Fruit fly (Drosophila melanogaster): ENCODE results near the gene Targ1.

Gene Targ1

dm6 chr3L:21251381-21251780 is 48.7 kb upstream of the Targ1 start (continued):
- TF ChIP-seq Met (GFP tag; optimal IDR thresholded peaks at IDR 0.05) (peak; percentile 50), Hr38 (GFP tag; optimal IDR thresholded peaks at IDR 0.05) (no peak), net (GFP tag; optimal IDR thresholded peaks at IDR 0.05) (peak; percentile 71), Eip75B (GFP tag; optimal IDR thresholded peaks at IDR 0.05) (peak; percentile 72), CG15336 (GFP tag; IDR thresholded peaks at IDR 0.05) (peak; percentile 69), CG6854 (GFP tag; optimal IDR thresholded peaks at IDR 0.05) (no peak), Sox102F (GFP tag; optimal IDR thresholded peaks at IDR 0.05) (peak; percentile 29), spab (GFP tag; optimal IDR thresholded peaks at IDR 0.05) (peak; percentile 64), Ets21C (GFP tag; optimal IDR thresholded peaks at IDR 0.05) (peak; percentile 9), Gug (GFP tag; IDR thresholded peaks at IDR 0.05) (peak; percentile 54), CG7368 (GFP tag; optimal IDR thresholded peaks at IDR 0.05) (peak; percentile 59), Eip93F (GFP tag; optimal IDR thresholded peaks at IDR 0.05) (no peak), achi (GFP tag; optimal IDR thresholded peaks at IDR 0.05) (peak; percentile 49), fd85E (GFP tag; optimal IDR thresholded peaks at IDR 0.05) (no peak), CG3919 (GFP tag; optimal IDR thresholded peaks at IDR 0.05) (peak; percentile 72), CG11762 (GFP tag; optimal IDR thresholded peaks at IDR 0.05; ENCODE audit: insufficient read depth) (peak; percentile 56), CG1621 (tag; optimal IDR thresholded peaks at IDR 0.05) (peak; percentile 83), Ets96B (tag; optimal IDR thresholded peaks at IDR 0.05) (peak; percentile 71)

- no peak for TF ChIP-seq Gug (GFP tag; IDR thresholded peaks at IDR 0.05)
- TF ChIP-seq topi (GFP tag; optimal IDR thresholded peaks at IDR 0.05) = no peak
- TF ChIP-seq eg (GFP tag; IDR thresholded peaks at IDR 0.05) = no peak
- TF ChIP-seq dsx (GFP tag; optimal IDR thresholded peaks at IDR 0.05; ENCODE audit: poor library complexity, severe bottlenecking) = no peak
- no peak for TF ChIP-seq CG9139 (GFP tag; optimal IDR thresholded peaks at IDR 0.05)
- no peak for TF ChIP-seq ss (GFP tag; optimal IDR thresholded peaks at IDR 0.05)
- no peak for TF ChIP-seq lz (GFP tag; optimal IDR thresholded peaks at IDR 0.05)
- no peak for TF ChIP-seq Hr39 (GFP tag; optimal IDR thresholded peaks at IDR 0.05)
- no peak for TF ChIP-seq CG3919 (GFP tag; optimal IDR thresholded peaks at IDR 0.05)
- TF ChIP-seq Ets21C (GFP tag; optimal IDR thresholded peaks at IDR 0.05) = no peak
- no peak for TF ChIP-seq fd59A (GFP tag; optimal IDR thresholded peaks at IDR 0.05)
- no peak for TF ChIP-seq CG6854 (GFP tag; optimal IDR thresholded peaks at IDR 0.05)
- no peak for TF ChIP-seq Sox15 (GFP tag; optimal IDR thresholded peaks at IDR 0.05)
- TF ChIP-seq Eip93F (GFP tag; optimal IDR thresholded peaks at IDR 0.05) = no peak
- TF ChIP-seq acj6 (GFP tag; optimal IDR thresholded peaks at IDR 0.05) = no peak
- TF ChIP-seq CG4318 (GFP tag; optimal IDR thresholded peaks at IDR 0.05) = no peak
- peak; percentile 16 for TF ChIP-seq CG10631 (GFP tag; optimal IDR thresholded peaks at IDR 0.05)
- TF ChIP-seq net (GFP tag; optimal IDR thresholded peaks at IDR 0.05) = no peak
- no peak for TF ChIP-seq Sox14 (GFP tag; optimal IDR thresholded peaks at IDR 0.05)
- peak; percentile 55 for TF ChIP-seq CG3032 (tag; optimal IDR thresholded peaks at IDR 0.05)
- no peak for TF ChIP-seq Blimp-1 (GFP tag; optimal IDR thresholded peaks at IDR 0.05)
- no peak for TF ChIP-seq CG10669 (GFP tag; optimal IDR thresholded peaks at IDR 0.05)
- TF ChIP-seq CG32006 (GFP tag; optimal IDR thresholded peaks at IDR 0.05) = peak; percentile 45
- TF ChIP-seq CG11294 (GFP tag; IDR thresholded peaks at IDR 0.05) = no peak
- TF ChIP-seq OdsH (GFP tag; optimal IDR thresholded peaks at IDR 0.05) = peak; percentile 7
- TF ChIP-seq pdm3 (GFP tag; optimal IDR thresholded peaks at IDR 0.05) = no peak
- TF ChIP-seq CG34406 (GFP tag; optimal IDR thresholded peaks at IDR 0.05) = no peak
- peak; percentile 23; the same call in 1 of the 3 replicates for TF ChIP-seq CG8119 (GFP tag; IDR thresholded peaks at IDR 0.05)
- TF ChIP-seq CG6808 (GFP tag; optimal IDR thresholded peaks at IDR 0.05) = no peak
- TF ChIP-seq fkh (GFP tag; optimal IDR thresholded peaks at IDR 0.05) = no peak
- peak; percentile 73 for TF ChIP-seq Eip78C (GFP tag)
- no peak for TF ChIP-seq salr (GFP tag; optimal IDR thresholded peaks at IDR 0.05)
- no peak for TF ChIP-seq dac (GFP tag; optimal IDR thresholded peaks at IDR 0.05)
- TF ChIP-seq CG8632 (GFP tag; optimal IDR thresholded peaks at IDR 0.05) = no peak
- TF ChIP-seq CG11902 (GFP tag; optimal IDR thresholded peaks at IDR 0.05) = no peak
- peak; percentile 63 for TF ChIP-seq Ets96B (tag; optimal IDR thresholded peaks at IDR 0.05)
- TF ChIP-seq CG6276 (GFP tag; optimal IDR thresholded peaks at IDR 0.05) = peak; percentile 2
- TF ChIP-seq Hr38 (GFP tag; optimal IDR thresholded peaks at IDR 0.05) = no peak
- TF ChIP-seq CG7368 (GFP tag; optimal IDR thresholded peaks at IDR 0.05) = no peak
- TF ChIP-seq esn (GFP tag; optimal IDR thresholded peaks at IDR 0.05) = no peak
- peak; percentile 11 for TF ChIP-seq CG11762 (GFP tag; optimal IDR thresholded peaks at IDR 0.05; ENCODE audit: insufficient read depth)
- TF ChIP-seq fd85E (GFP tag; optimal IDR thresholded peaks at IDR 0.05) = no peak
These were observed 40.7 kb upstream of the Targ1 start for dm6 chr3L:21243417-21243816.

Data from whole organism, prepupa.